Worm (Caenorhabditis elegans): ENCODE results near the gene frh-1.

frh-1 gene

ce11 chrII:5896512-5896911 is 20.7 kb upstream of the frh-1 start:
- TF ChIP-seq ceh-39 (tag; optimal IDR thresholded peaks at IDR 0.05), result no peak
- TF ChIP-seq lsy-2 (tag; optimal IDR thresholded peaks at IDR 0.05), result no peak
- no peak for TF ChIP-seq snpc-4 (tag; optimal IDR thresholded peaks at IDR 0.05)
- TF ChIP-seq nhr-76 (tag; optimal IDR thresholded peaks at IDR 0.05), result no peak
- no peak for TF ChIP-seq ceh-43 (GFP tag; optimal IDR thresholded peaks at IDR 0.05)

- TF ChIP-seq ceh-39 (tag; optimal IDR thresholded peaks at IDR 0.05) (no peak), blmp-1 (tag; optimal IDR thresholded peaks at IDR 0.05) (peak; percentile 53)
Observed at ce11 chrII:5899080-5899479, 18.1 kb upstream of the frh-1 start.

- no peak for TF ChIP-seq ces-1 (GFP tag; optimal IDR thresholded peaks at IDR 0.05)
Observed at ce11 chrII:5899865-5900486, 17.2 kb upstream of the frh-1 start.

- no peak for TF ChIP-seq hlh-1 (tag; optimal IDR thresholded peaks at IDR 0.05)
- TF ChIP-seq bed-3 (GFP tag; optimal IDR thresholded peaks at IDR 0.05), result no peak
- no peak for TF ChIP-seq pha-4 (tag; optimal IDR thresholded peaks at IDR 0.05)
- TF ChIP-seq lin-32 (GFP tag; optimal IDR thresholded peaks at IDR 0.05), result peak; percentile 4
- no peak for TF ChIP-seq mab-5 (tag; optimal IDR thresholded peaks at IDR 0.05)
- TF ChIP-seq sptf-1 (tag; optimal IDR thresholded peaks at IDR 0.05), result peak; percentile 36
- TF ChIP-seq nhr-28 (tag; optimal IDR thresholded peaks at IDR 0.05), result no peak
- TF ChIP-seq unc-120 (tag; optimal IDR thresholded peaks at IDR 0.05; ENCODE audit: poor library complexity, severe bottlenecking), result no peak
- no peak for TF ChIP-seq ceh-39 (tag; optimal IDR thresholded peaks at IDR 0.05)
- TF ChIP-seq nhr-2 (tag; optimal IDR thresholded peaks at IDR 0.05), result no peak
- no peak for TF ChIP-seq drap-1 (GFP tag; optimal IDR thresholded peaks at IDR 0.05)
- no peak for TF ChIP-seq lsy-2 (tag; optimal IDR thresholded peaks at IDR 0.05)
- TF ChIP-seq ceh-83 (GFP tag; optimal IDR thresholded peaks at IDR 0.05), result no peak
Observed at ce11 chrII:5901407-5902026, 15.7 kb upstream of the frh-1 start.

ce11 chrII:5902139-5902538 is 15.1 kb upstream of the frh-1 start:
- TF ChIP-seq lsy-2 (tag; optimal IDR thresholded peaks at IDR 0.05) (no peak), hlh-1 (tag; optimal IDR thresholded peaks at IDR 0.05) (no peak), ceh-43 (GFP tag; optimal IDR thresholded peaks at IDR 0.05) (no peak), ces-1 (GFP tag; optimal IDR thresholded peaks at IDR 0.05) (no peak), bed-3 (GFP tag; optimal IDR thresholded peaks at IDR 0.05) (no peak), nhr-76 (tag; optimal IDR thresholded peaks at IDR 0.05) (no peak), ham-2 (GFP tag; optimal IDR thresholded peaks at IDR 0.05) (no peak), ztf-11 (tag; optimal IDR thresholded peaks at IDR 0.05) (no peak), elt-1 (tag; optimal IDR thresholded peaks at IDR 0.05; ENCODE audit: borderline replicate concordance, insufficient read depth) (no peak), sem-2 (GFP tag; optimal IDR thresholded peaks at IDR 0.05) (no peak), nhr-28 (tag; optimal IDR thresholded peaks at IDR 0.05) (no peak), lin-13 (tag; optimal IDR thresholded peaks at IDR 0.05) (no peak), mls-2 (tag; optimal IDR thresholded peaks at IDR 0.05) (no peak), blmp-1 (tag; optimal IDR thresholded peaks at IDR 0.05) (no peak), pha-4 (tag; optimal IDR thresholded peaks at IDR 0.05) (no peak), ceh-39 (tag; optimal IDR thresholded peaks at IDR 0.05) (no peak), unc-120 (tag; optimal IDR thresholded peaks at IDR 0.05; ENCODE audit: poor library complexity, severe bottlenecking) (no peak), flh-1 (GFP tag; optimal IDR thresholded peaks at IDR 0.05) (no peak), elt-3 (tag; optimal IDR thresholded peaks at IDR 0.05) (no peak), mab-5 (tag; optimal IDR thresholded peaks at IDR 0.05) (no peak)

- TF ChIP-seq flh-1 (GFP tag; optimal IDR thresholded peaks at IDR 0.05) (no peak), nhr-76 (tag; optimal IDR thresholded peaks at IDR 0.05) (no peak), unc-62 (GFP tag; optimal IDR thresholded peaks at IDR 0.05) (no peak), elt-1 (tag; optimal IDR thresholded peaks at IDR 0.05; ENCODE audit: borderline replicate concordance, insufficient read depth) (no peak), snpc-4 (tag; optimal IDR thresholded peaks at IDR 0.05) (no peak), nhr-2 (tag; optimal IDR thresholded peaks at IDR 0.05) (no peak), ces-1 (GFP tag; optimal IDR thresholded peaks at IDR 0.05) (no peak), bed-3 (GFP tag; optimal IDR thresholded peaks at IDR 0.05) (no peak), sem-2 (GFP tag; optimal IDR thresholded peaks at IDR 0.05) (no peak), zip-8 (tag; optimal IDR thresholded peaks at IDR 0.05) (no peak), ceh-83 (GFP tag; optimal IDR thresholded peaks at IDR 0.05) (no peak), elt-3 (tag; optimal IDR thresholded peaks at IDR 0.05) (no peak)
Observed at ce11 chrII:5904252-5904651, 13.0 kb upstream of the frh-1 start, which contains the start of gene tsp-18. tsp-18 (plus strand) TSS chrII:5904552.

Measured in whole organism, mixed stage, embryonic.